Worm (Caenorhabditis elegans) whole organism, L4/young adult: ENCODE data around the gene Y45F10D.16.

Source experiments
- W03F9.2 ChIP-seq: fragments of 150-350 bp; optimal IDR thresholded peaks from 2 replicates; lab custom pipeline; 2014; ENCODE audit warnings: missing biosample characterization, missing genetic modification characterization
- him-1 ChIP-seq: sonication (generic microtip); optimal IDR thresholded peaks from 2 replicates; lab custom pipeline; 2016; ENCODE audit warnings: missing genotype, missing genetic modification reagents, missing genetic modification characterization, missing compliant biosample characterization

- TF ChIP-seq him-1 (no peak), W03F9.2 (tag; lab: Kevin White, UChicago) (no peak)
Observed at ce11 chrIV:13785545-13785944, 9.3 kb downstream of the Y45F10D.16 start, which contains the start of gene lact-9.
